Fruit fly (Drosophila melanogaster): ENCODE results near the gene Las.
A peak's percentile ranks its signal among the peaks of the same experiment; 100 is the strongest.

The Las gene

DNA sequence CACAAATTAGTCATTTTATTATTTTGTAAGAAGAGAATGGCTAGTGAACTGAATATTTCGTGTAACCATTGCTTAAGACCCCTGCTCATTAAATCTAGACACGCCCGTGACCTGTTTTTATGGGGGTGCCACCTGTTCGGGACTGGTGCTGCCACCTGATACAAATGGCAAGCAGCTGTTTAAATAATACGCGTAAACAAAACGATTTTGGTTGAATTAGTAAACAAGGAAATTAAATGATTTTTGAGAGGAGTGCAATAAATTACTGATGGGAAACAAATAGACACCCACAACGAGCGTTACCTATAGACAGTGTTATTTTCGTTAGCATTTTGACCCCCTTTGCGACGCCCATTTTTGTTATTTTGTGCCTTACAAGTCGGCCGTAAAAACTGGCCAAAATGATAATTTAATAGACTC lies 42.6 kb upstream of the Las start (continued):
- TF ChIP-seq CG6175 (GFP tag; IDR thresholded peaks at IDR 0.05) (no peak), CG12769 (tag; optimal IDR thresholded peaks at IDR 0.05) (peak; percentile 90), CG3995 (GFP tag; optimal IDR thresholded peaks at IDR 0.05) (peak; percentile 37), exex (tag; optimal IDR thresholded peaks at IDR 0.05) (peak; percentile 64), Fer1 (GFP tag; optimal IDR thresholded peaks at IDR 0.05) (peak; percentile 90), CG10462 (GFP tag; optimal IDR thresholded peaks at IDR 0.05) (peak; percentile 78), Rx (GFP tag; IDR thresholded peaks at IDR 0.05) (no peak), CG32772 (GFP tag; IDR thresholded peaks at IDR 0.05) (no peak), CG15011 (GFP tag; optimal IDR thresholded peaks at IDR 0.05) (peak; percentile 74), Atf6 (GFP tag; IDR thresholded peaks at IDR 0.05) (no peak), fd64A (GFP tag; optimal IDR thresholded peaks at IDR 0.05) (peak; percentile 41), lilli (GFP tag; optimal IDR thresholded peaks at IDR 0.05) (peak; percentile 94), caup (GFP tag; optimal IDR thresholded peaks at IDR 0.05; ENCODE audit: severe bottlenecking) (peak; percentile 93), CG11696 (GFP tag; IDR thresholded peaks at IDR 0.05) (no peak), gcm2 (GFP tag; optimal IDR thresholded peaks at IDR 0.05) (peak; percentile 47), Six4 (GFP tag; optimal IDR thresholded peaks at IDR 0.05) (peak; percentile 83), sim (GFP tag; IDR thresholded peaks at IDR 0.05) (no peak), seq (GFP tag; IDR thresholded peaks at IDR 0.05) (no peak), CG4730 (GFP tag; IDR thresholded peaks at IDR 0.05) (no peak), kni (GFP tag; optimal IDR thresholded peaks at IDR 0.05) (peak; percentile 65), grn (GFP tag; optimal IDR thresholded peaks at IDR 0.05) (peak; percentile 22), unpg (GFP tag; optimal IDR thresholded peaks at IDR 0.05) (peak; percentile 86), odd (GFP tag; optimal IDR thresholded peaks at IDR 0.05) (peak; percentile 81), ci (GFP tag; IDR thresholded peaks at IDR 0.05) (no peak), CG8944 (GFP tag; optimal IDR thresholded peaks at IDR 0.05) (peak; percentile 89), CG4282 (GFP tag; optimal IDR thresholded peaks at IDR 0.05) (peak; percentile 72), CG15514 (GFP tag; optimal IDR thresholded peaks at IDR 0.05) (peak; percentile 89), CG7556 (GFP tag; optimal IDR thresholded peaks at IDR 0.05) (peak; percentile 84), CG8924 (tag; optimal IDR thresholded peaks at IDR 0.05) (peak; percentile 91), CG8290 (GFP tag; optimal IDR thresholded peaks at IDR 0.05) (peak; percentile 63), CG8290 (tag; optimal IDR thresholded peaks at IDR 0.05) (peak; percentile 40 to 95), Side (GFP tag; optimal IDR thresholded peaks at IDR 0.05) (peak; percentile 81), abd-A (tag; optimal IDR thresholded peaks at IDR 0.05) (peak; percentile 94), CG43689 (GFP tag; IDR thresholded peaks at IDR 0.05) (no peak), Ets65A (GFP tag) (peak; percentile 98), Dfd (GFP tag; optimal IDR thresholded peaks at IDR 0.05) (no peak), nau (GFP tag; optimal IDR thresholded peaks at IDR 0.05) (peak; percentile 79), CHES-1-like (GFP tag; optimal IDR thresholded peaks at IDR 0.05) (peak; percentile 92), NK7.1 (GFP tag; optimal IDR thresholded peaks at IDR 0.05) (peak; percentile 66), Blimp-1 (GFP tag; optimal IDR thresholded peaks at IDR 0.05) (peak; percentile 77), dmrt11E (tag; optimal IDR thresholded peaks at IDR 0.05) (peak; percentile 52), lola (GFP tag; optimal IDR thresholded peaks at IDR 0.05) (peak in 1 of 3 experiments; percentile 69), Aef1 (GFP tag; IDR thresholded peaks at IDR 0.05) (no peak), CG2678 (tag; optimal IDR thresholded peaks at IDR 0.05) (peak; percentile 89), CG1832 (GFP tag; optimal IDR thresholded peaks at IDR 0.05) (no peak), dm (GFP tag; optimal IDR thresholded peaks at IDR 0.05) (peak; percentile 73), Dref (GFP tag; IDR thresholded peaks at IDR 0.05) (no peak), ssp (GFP tag; IDR thresholded peaks at IDR 0.05) (no peak), pb (GFP tag; optimal IDR thresholded peaks at IDR 0.05) (peak; percentile 83), MTF-1 (GFP tag; optimal IDR thresholded peaks at IDR 0.05; ENCODE audit: borderline replicate concordance) (peak; percentile 81), CG11247 (GFP tag; IDR thresholded peaks at IDR 0.05) (no peak), CG17829 (tag; optimal IDR thresholded peaks at IDR 0.05) (peak; percentile 80)

Data from whole organism, embryonic.